Worm (Caenorhabditis elegans): ENCODE data around the gene ubh-2.

DNA sequence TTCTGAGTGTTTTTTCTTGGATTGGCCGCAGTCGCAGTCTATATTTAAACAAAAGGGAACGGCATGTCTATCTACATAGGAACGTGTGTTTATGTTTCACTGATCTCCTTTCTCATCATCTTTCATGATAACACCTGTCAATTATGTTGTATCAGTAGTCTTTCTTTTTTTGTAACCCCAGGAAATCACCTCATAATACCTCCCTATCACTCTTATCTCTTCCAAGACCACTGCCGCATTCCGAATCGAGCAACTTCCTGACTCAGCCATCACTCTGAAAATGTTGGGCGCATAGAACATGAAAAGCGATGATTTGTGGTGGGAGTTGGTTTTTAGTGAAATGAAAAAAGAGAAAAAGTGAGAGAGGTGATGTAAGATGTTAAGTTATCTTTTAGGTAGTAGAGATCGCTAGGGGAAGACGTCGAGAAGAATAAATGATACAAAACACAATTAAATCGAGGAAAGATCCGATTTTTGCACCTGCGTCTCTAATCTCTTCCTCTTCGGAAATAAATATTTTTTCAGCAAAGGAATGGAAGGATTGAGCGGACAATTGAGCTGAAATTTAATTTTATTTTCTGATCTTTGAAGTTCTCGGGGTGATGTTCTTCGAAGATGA is 13.4 kb upstream of the ubh-2 start:
- TF ChIP-seq dpl-1 (GFP tag; optimal IDR thresholded peaks at IDR 0.05) = no peak
- peak in 1 of 6 experiments; percentile 22 for TF ChIP-seq elt-3 (tag; optimal IDR thresholded peaks at IDR 0.05)
- no peak for TF ChIP-seq ama-1 (optimal IDR thresholded peaks at IDR 0.05)
- no peak for TF ChIP-seq aly-2 (tag; optimal IDR thresholded peaks at IDR 0.05)
- TF ChIP-seq snpc-4 (tag; optimal IDR thresholded peaks at IDR 0.05) = no peak
- TF ChIP-seq hlh-4 (tag; optimal IDR thresholded peaks at IDR 0.05) = no peak
- no peak for TF ChIP-seq unc-62 (GFP tag; optimal IDR thresholded peaks at IDR 0.05)
- TF ChIP-seq nhr-28 (tag; optimal IDR thresholded peaks at IDR 0.05) = no peak
- TF ChIP-seq nhr-19 (GFP tag; conservative IDR thresholded peaks at IDR 0.05) = no peak

Data from whole organism, L1 larva.